Fruit fly (Drosophila melanogaster) whole organism, wandering third instar larva: ENCODE measurements around the gene CG6707.

Experiments
- Abd-B ChIP-seq: fragments of >200 bp; optimal IDR thresholded peaks from 2 replicates; lab custom pipeline; 2017; ENCODE audit warnings: missing biosample characterization, missing genetic modification characterization
- CG32264 ChIP-seq: fragments of 200-800 bp; sonication (Bioruptor generic); optimal IDR thresholded peaks from 2 replicates; lab custom pipeline; 2016; ENCODE audit warnings: missing biosample characterization, missing genetic modification characterization
- CG9705 ChIP-seq: fragments of 200-800 bp; sonication (Bioruptor generic); optimal IDR thresholded peaks from 2 replicates; lab custom pipeline; 2018; ENCODE audit warnings: missing biosample characterization, mild to moderate bottlenecking, missing genetic modification characterization
- CrebA ChIP-seq: fragments of 200-800 bp; sonication (Bioruptor generic); optimal IDR thresholded peaks from 2 replicates; lab custom pipeline; 2016; ENCODE audit warnings: missing biosample characterization, mild to moderate bottlenecking, missing genetic modification characterization, borderline replicate concordance
- Dfd ChIP-seq: fragments of >200 bp; optimal IDR thresholded peaks from 2 replicates; lab custom pipeline; 2017; ENCODE audit warnings: missing biosample characterization, missing genetic modification characterization
- Dif ChIP-seq: fragments of 200-275, 200-300 bp; sonication (Bioruptor generic); optimal IDR thresholded peaks from 2 replicates; lab custom pipeline; 2018; ENCODE audit warnings: missing biosample characterization, missing genetic modification characterization; ENCODE audit not compliant: partially characterized antibody
- GATAd ChIP-seq: sonication (Bioruptor generic); optimal IDR thresholded peaks from 2 replicates; lab custom pipeline; 2016; ENCODE audit warnings: missing biosample characterization, missing genetic modification characterization
- HLH106 ChIP-seq: fragments of 200-800 bp; optimal IDR thresholded peaks from 3 replicates; lab custom pipeline; 2019; ENCODE audit warnings: missing biosample characterization, mild to moderate bottlenecking, missing genetic modification characterization, moderate library complexity
- Hnf4 ChIP-seq: fragments of 200-800 bp; sonication (Bioruptor generic); optimal IDR thresholded peaks from 2 replicates; lab custom pipeline; 2016; ENCODE audit warnings: missing biosample characterization, mild to moderate bottlenecking, missing genetic modification characterization
- Hr78 ChIP-seq: fragments of >200 bp; optimal IDR thresholded peaks from 2 replicates; lab custom pipeline; 2017; ENCODE audit warnings: missing biosample characterization, missing genetic modification characterization
- Hr83 ChIP-seq: fragments of 200-300 bp; sonication (Bioruptor generic); optimal IDR thresholded peaks from 2 replicates; lab custom pipeline; 2016; ENCODE audit warnings: missing biosample characterization, mild to moderate bottlenecking, missing genetic modification characterization, moderate library complexity; ENCODE audit not compliant: poor library complexity, severe bottlenecking
- Jra ChIP-seq: sonication (Bioruptor generic); optimal IDR thresholded peaks from 2 replicates; lab custom pipeline; 2016; ENCODE audit warnings: missing biosample characterization, missing genetic modification characterization
- Mio ChIP-seq: sonication (Bioruptor generic); optimal IDR thresholded peaks from 2 replicates; lab custom pipeline; 2016; ENCODE audit warnings: missing biosample characterization, missing genetic modification characterization
- Myc ChIP-seq: fragments of >200 bp; optimal IDR thresholded peaks from 2 replicates; lab custom pipeline; 2017
- N ChIP-seq: fragments of >200 bp; optimal IDR thresholded peaks from 2 replicates; lab custom pipeline; 2018; ENCODE audit warnings: missing biosample characterization, missing external identifiers, missing genetic modification characterization
- OdsH ChIP-seq: fragments of 200-800 bp; sonication (Bioruptor generic); optimal IDR thresholded peaks from 2 replicates; lab custom pipeline; 2016; ENCODE audit warnings: missing biosample characterization, mild to moderate bottlenecking, missing genetic modification characterization
- Rel ChIP-seq, 2 experiments: fragments of 200-800 bp; sonication (Bioruptor generic) in 1 of 2; optimal IDR thresholded peaks; 2 replicates in 1 of 2; 3 replicates in 1 of 2; lab custom pipeline; 2016 to 2019; ENCODE audit warnings: mild to moderate bottlenecking in 2 of 2, missing biosample characterization in 2 of 2, missing genetic modification characterization in 2 of 2, moderate library complexity in 1 of 2
- Sp1 ChIP-seq: fragments of 200-800 bp; sonication (Bioruptor generic); optimal IDR thresholded peaks from 3 replicates; lab custom pipeline; 2019; ENCODE audit warnings: missing biosample characterization, mild to moderate bottlenecking, missing genetic modification characterization, moderate library complexity
- Vsx2 ChIP-seq: fragments of 200-300, 225-300 bp; sonication (Bioruptor generic); optimal IDR thresholded peaks from 2 replicates; lab custom pipeline; 2018; ENCODE audit warnings: missing biosample characterization, missing genetic modification characterization; ENCODE audit not compliant: partially characterized antibody
- br ChIP-seq: fragments of 200-800 bp; sonication (Bioruptor generic); optimal IDR thresholded peaks from 2 replicates; lab custom pipeline; 2016; ENCODE audit warnings: missing biosample characterization, missing genetic modification characterization
- brk ChIP-seq: fragments of 200-800 bp; sonication (Bioruptor generic); optimal IDR thresholded peaks from 2 replicates; lab custom pipeline; 2016; ENCODE audit warnings: missing biosample characterization, mild to moderate bottlenecking, missing genetic modification characterization
- dl ChIP-seq, 2 experiments: fragments of 175-275, 200-275 bp in 1 of 2; fragments of 200-275 bp in 1 of 2; sonication (Bioruptor generic); optimal IDR thresholded peaks; lab custom pipeline; 2018; ENCODE audit warnings: mild to moderate bottlenecking in 2 of 2, missing biosample characterization in 2 of 2, missing genetic modification characterization in 2 of 2, moderate library complexity in 2 of 2; ENCODE audit not compliant: partially characterized antibody in 2 of 2, insufficient read depth in 1 of 2
- dmrt93B ChIP-seq: fragments of 200-800 bp; sonication (Bioruptor generic); optimal IDR thresholded peaks from 2 replicates; lab custom pipeline; 2018; ENCODE audit warnings: missing biosample characterization, mild to moderate bottlenecking, missing genetic modification characterization
- dsf ChIP-seq: sonication (Bioruptor generic); optimal IDR thresholded peaks from 2 replicates; lab custom pipeline; 2016; ENCODE audit warnings: missing biosample characterization, missing genetic modification characterization, borderline replicate concordance
- ey ChIP-seq: fragments of 200-800 bp; sonication (Bioruptor generic); optimal IDR thresholded peaks from 2 replicates; lab custom pipeline; 2016; ENCODE audit warnings: missing biosample characterization, missing genetic modification characterization
- foxo ChIP-seq, 2 experiments: fragments of 200-800 bp; sonication (Bioruptor generic); optimal IDR thresholded peaks; 2 replicates in 1 of 2; 3 replicates in 1 of 2; lab custom pipeline; 2016 to 2017; ENCODE audit warnings: missing biosample characterization in 2 of 2, missing genetic modification characterization in 2 of 2
- fru ChIP-seq: fragments of 200-800 bp; sonication (Bioruptor generic); optimal IDR thresholded peaks from 3 replicates; lab custom pipeline; 2016; ENCODE audit warnings: missing biosample characterization, mild to moderate bottlenecking, missing genetic modification characterization
- h ChIP-seq: fragments of 200-800 bp; sonication (Bioruptor generic); optimal IDR thresholded peaks from 3 replicates; lab custom pipeline; 2016; ENCODE audit warnings: missing biosample characterization, mild to moderate bottlenecking, missing genetic modification characterization
- jim ChIP-seq: fragments of 175-275, 200-325 bp; sonication (Bioruptor generic); optimal IDR thresholded peaks from 2 replicates; lab custom pipeline; 2016; ENCODE audit warnings: missing biosample characterization, mild to moderate bottlenecking, missing genetic modification characterization
- lola ChIP-seq: fragments of >200 bp; optimal IDR thresholded peaks from 2 replicates; lab custom pipeline; 2017; ENCODE audit warnings: missing biosample characterization, missing genetic modification characterization
- pan ChIP-seq: fragments of >200 bp; optimal IDR thresholded peaks from 2 replicates; lab custom pipeline; 2017
- psq ChIP-seq: fragments of 200-800 bp; sonication (Bioruptor generic); optimal IDR thresholded peaks from 3 replicates; lab custom pipeline; 2017; ENCODE audit warnings: missing biosample characterization, mild to moderate bottlenecking, missing genetic modification characterization, moderate library complexity
- rgr ChIP-seq: fragments of 200-800 bp; sonication (Bioruptor generic); optimal IDR thresholded peaks from 3 replicates; lab custom pipeline; 2016; ENCODE audit warnings: missing biosample characterization, mild to moderate bottlenecking, missing genetic modification characterization
- sage ChIP-seq: fragments of 200-800 bp; sonication (Bioruptor generic); optimal IDR thresholded peaks from 2 replicates; lab custom pipeline; 2016; ENCODE audit warnings: missing biosample characterization, mild to moderate bottlenecking, missing genetic modification characterization
- sv ChIP-seq: fragments of 200-800 bp; sonication (Bioruptor generic); optimal IDR thresholded peaks from 3 replicates; lab custom pipeline; 2016; ENCODE audit warnings: missing biosample characterization, missing genetic modification characterization
- tai ChIP-seq: sonication (Bioruptor generic); optimal IDR thresholded peaks from 2 replicates; lab custom pipeline; 2016; ENCODE audit warnings: missing biosample characterization, missing genetic modification characterization
- usp ChIP-seq: fragments of >200 bp; optimal IDR thresholded peaks from 2 replicates; lab custom pipeline; 2017; ENCODE audit warnings: missing biosample characterization, missing genetic modification characterization
- woc ChIP-seq: sonication (Bioruptor generic); optimal IDR thresholded peaks from 2 replicates; lab custom pipeline; 2016; ENCODE audit warnings: missing biosample characterization, mild to moderate bottlenecking, missing genetic modification characterization

Gene CG6707

dm6 chr3L:9859624-9860023, 38.8 kb downstream of the CG6707 start, which contains the start of gene CG10809:
CG10809 (minus strand) TSS chr3L:9859889.
- TF ChIP-seq Abd-B (GFP tag; lab: Kevin White, UChicago) = no peak
- peak; percentile 52 for TF ChIP-seq Hnf4
- TF ChIP-seq pan (lab: Kevin White, UChicago) = no peak
- TF ChIP-seq usp (GFP tag; lab: Kevin White, UChicago) = no peak
- TF ChIP-seq Jra (GFP tag; lab: Kevin White, UChicago) = peak; percentile 29
- peak; percentile 23 for TF ChIP-seq HLH106 (tag; lab: Kevin White, UChicago)
- no peak for TF ChIP-seq OdsH
- TF ChIP-seq Myc (lab: Kevin White, UChicago) = no peak
- TF ChIP-seq lola = no peak
- no peak for TF ChIP-seq Vsx2 (GFP tag; lab: Kevin White, UChicago)
- TF ChIP-seq dl (GFP tag; optimal IDR thresholded peaks at IDR 0.05; lab: Kevin White, UChicago; ENCODE audit: insufficient read depth in 1 of 2, partially characterized antibody in 2 of 2) = no peak
- TF ChIP-seq brk (GFP tag; lab: Kevin White, UChicago) = no peak
- no peak for TF ChIP-seq N (GFP tag; lab: Kevin White, UChicago)
- TF ChIP-seq tai (GFP tag; lab: Kevin White, UChicago) = no peak
- TF ChIP-seq Sp1 (GFP tag; lab: Kevin White, UChicago) = peak; percentile 28
- no peak for TF ChIP-seq sage (GFP tag; lab: Kevin White, UChicago)
- TF ChIP-seq fru (GFP tag; lab: Kevin White, UChicago) = no peak
- no peak for TF ChIP-seq jim
- no peak for TF ChIP-seq Dfd
- no peak for TF ChIP-seq Hr78
- peak; percentile 59 for TF ChIP-seq h (GFP tag; lab: Kevin White, UChicago)
- TF ChIP-seq foxo (GFP tag; optimal IDR thresholded peaks at IDR 0.05; lab: Kevin White, UChicago) = peak in 1 of 2 experiments; percentile 10
- no peak for TF ChIP-seq br (GFP tag; lab: Kevin White, UChicago)
- TF ChIP-seq CG9705 (GFP tag; lab: Kevin White, UChicago) = peak; percentile 23
- no peak for TF ChIP-seq CrebA (GFP tag; lab: Kevin White, UChicago)
- no peak for TF ChIP-seq Dif (GFP tag; lab: Kevin White, UChicago)
- TF ChIP-seq dsf = peak; percentile 30
- no peak for TF ChIP-seq Mio (GFP tag; lab: Kevin White, UChicago)
- TF ChIP-seq sv (GFP tag; lab: Kevin White, UChicago) = no peak
- TF ChIP-seq Hr83 = peak; percentile 41
- TF ChIP-seq psq (GFP tag; lab: Kevin White, UChicago) = peak; percentile 10
- no peak for TF ChIP-seq GATAd (GFP tag; lab: Kevin White, UChicago)
- peak; percentile 6 for TF ChIP-seq ey
- TF ChIP-seq woc (GFP tag; lab: Kevin White, UChicago) = peak; percentile 55
- peak; percentile 39 for TF ChIP-seq rgr
- TF ChIP-seq CG32264 (GFP tag; lab: Kevin White, UChicago) = no peak
- TF ChIP-seq dmrt93B (GFP tag; lab: Kevin White, UChicago) = no peak
- no peak for TF ChIP-seq Rel (GFP tag; optimal IDR thresholded peaks at IDR 0.05; lab: Kevin White, UChicago)
- TF ChIP-seq Rel (tag; optimal IDR thresholded peaks at IDR 0.05; lab: Kevin White, UChicago) = peak; percentile 23

dm6 chr3L:9856430-9857218, 41.8 kb downstream of the CG6707 start:
- TF ChIP-seq Vsx2 (GFP tag; lab: Kevin White, UChicago) = no peak
- TF ChIP-seq fru (GFP tag; lab: Kevin White, UChicago) = no peak
- TF ChIP-seq rgr = peak; percentile 3
- peak in 1 of 2 experiments; percentile 7 for TF ChIP-seq foxo (GFP tag; optimal IDR thresholded peaks at IDR 0.05; lab: Kevin White, UChicago)
- TF ChIP-seq pan (lab: Kevin White, UChicago) = no peak
- peak; percentile 47 for TF ChIP-seq HLH106 (tag; lab: Kevin White, UChicago)
- TF ChIP-seq h (GFP tag; lab: Kevin White, UChicago) = peak; percentile 13
- peak; percentile 6 for TF ChIP-seq Hr83
- no peak for TF ChIP-seq brk (GFP tag; lab: Kevin White, UChicago)
- no peak for TF ChIP-seq dsf
- TF ChIP-seq, all 38 proteins: peak for 5
